Fruit fly (Drosophila melanogaster): ENCODE measurements around the gene CG7387.

dm6 chr3L:8177795-8178564 is 14.9 kb downstream of the CG7387 start, which contains the start of gene Nmt:
- TF ChIP-seq CG4496 (GFP tag; IDR thresholded peaks at IDR 0.05): no peak
- no peak for TF ChIP-seq CG34367 (tag; optimal IDR thresholded peaks at IDR 0.05)
- TF ChIP-seq EcR (GFP tag; optimal IDR thresholded peaks at IDR 0.05): no peak
- TF ChIP-seq CG10348 (GFP tag; IDR thresholded peaks at IDR 0.05): no peak
- TF ChIP-seq Pif1B (GFP tag; optimal IDR thresholded peaks at IDR 0.05): no peak
- peak; percentile 28 for TF ChIP-seq CG9948 (tag; optimal IDR thresholded peaks at IDR 0.05)
- TF ChIP-seq CG12605 (GFP tag; IDR thresholded peaks at IDR 0.05): no peak

All from whole organism, pupa.